Fruit fly (Drosophila melanogaster) Kc167 (cell line): ENCODE data around the gene Ass.

Source experiments
- Myc ChIP-seq: fragments of >200 bp; optimal IDR thresholded peaks from 2 replicates; lab custom pipeline; 2017; ENCODE audit warnings: missing external identifiers
- Sin3A ChIP-seq: fragments of >200 bp; optimal IDR thresholded peaks from 2 replicates; lab custom pipeline; 2018; ENCODE audit warnings: missing external identifiers
- h ChIP-seq: fragments of >200 bp; optimal IDR thresholded peaks from 3 replicates; lab custom pipeline; 2018; ENCODE audit warnings: missing external identifiers
- insv ChIP-seq: fragments of >200 bp; optimal IDR thresholded peaks from 3 replicates; lab custom pipeline; 2018; ENCODE audit warnings: missing external identifiers
- psq ChIP-seq: fragments of >200 bp; optimal IDR thresholded peaks from 2 replicates; lab custom pipeline; 2017; ENCODE audit warnings: missing external identifiers
- ttk ChIP-seq: sonication (Bioruptor generic); optimal IDR thresholded peaks from 2 replicates; lab custom pipeline; 2017; ENCODE audit warnings: missing external identifiers

The Ass gene

dm6 chr3R:6644334-6644733 lies at the start of gene Ass:
Gene Ass, minus strand, starts transcription at chr3R:6644434.
- TF ChIP-seq ttk (no peak), Myc (no peak), h (lab: Kevin White, UChicago) (no peak), insv (lab: Kevin White, UChicago) (no peak), Sin3A (lab: Kevin White, UChicago) (no peak), psq (lab: Kevin White, UChicago) (no peak)

- no peak for TF ChIP-seq h (lab: Kevin White, UChicago)
- no peak for TF ChIP-seq psq (lab: Kevin White, UChicago)
- TF ChIP-seq Myc, result no peak
- TF ChIP-seq insv (lab: Kevin White, UChicago), result no peak
- no peak for TF ChIP-seq ttk
- no peak for TF ChIP-seq Sin3A (lab: Kevin White, UChicago)
Observed at dm6 chr3R:6692432-6692831, 48.2 kb upstream of the Ass start, which contains the start of gene Ccp84Ad. Gene Ccp84Ad, plus strand, starts transcription at chr3R:6692732.

- TF ChIP-seq ttk (no peak), Myc (no peak), h (lab: Kevin White, UChicago) (no peak), Sin3A (lab: Kevin White, UChicago) (no peak), insv (lab: Kevin White, UChicago) (no peak), psq (lab: Kevin White, UChicago) (no peak)
Observed at dm6 chr3R:6691658-6692057, 47.4 kb upstream of the Ass start, which contains the start of gene Ccp84Ae. Gene Ccp84Ae, minus strand, starts transcription at chr3R:6691758.

- no peak for TF ChIP-seq ttk
- TF ChIP-seq h (lab: Kevin White, UChicago), result no peak
- TF ChIP-seq insv (lab: Kevin White, UChicago), result no peak
- no peak for TF ChIP-seq Myc
- no peak for TF ChIP-seq psq (lab: Kevin White, UChicago)
- no peak for TF ChIP-seq Sin3A (lab: Kevin White, UChicago)
Observed at dm6 chr3R:6690139-6690538, 45.9 kb upstream of the Ass start, which contains the start of gene Ccp84Af. Gene Ccp84Af, minus strand, starts transcription at chr3R:6690239.

dm6 chr3R:6688160-6688559 lies 43.9 kb upstream of the Ass start:
- TF ChIP-seq Myc, result no peak
- TF ChIP-seq h (lab: Kevin White, UChicago), result no peak
- no peak for TF ChIP-seq Sin3A (lab: Kevin White, UChicago)
- no peak for TF ChIP-seq ttk
- TF ChIP-seq psq (lab: Kevin White, UChicago), result no peak
- TF ChIP-seq insv (lab: Kevin White, UChicago), result no peak

dm6 chr3R:6687219-6687618 lies 43.0 kb upstream of the Ass start:
- no peak for TF ChIP-seq h (lab: Kevin White, UChicago)
- no peak for TF ChIP-seq insv (lab: Kevin White, UChicago)
- TF ChIP-seq Myc, result no peak
- no peak for TF ChIP-seq Sin3A (lab: Kevin White, UChicago)
- TF ChIP-seq ttk, result no peak
- no peak for TF ChIP-seq psq (lab: Kevin White, UChicago)

dm6 chr3R:6686428-6686827 lies 42.2 kb upstream of the Ass start, which contains the start of gene Ccp84Ag:
Gene Ccp84Ag, plus strand, starts transcription at chr3R:6686728.
- TF ChIP-seq ttk (no peak), psq (lab: Kevin White, UChicago) (no peak), Myc (no peak), Sin3A (lab: Kevin White, UChicago) (no peak), insv (lab: Kevin White, UChicago) (no peak), h (lab: Kevin White, UChicago) (no peak)

dm6 chr3R:6684145-6684544 lies 39.9 kb upstream of the Ass start, which contains the start of gene Edg84A:
Gene Edg84A, plus strand, starts transcription at chr3R:6684445.
- TF ChIP-seq h (lab: Kevin White, UChicago) (no peak), ttk (no peak), Myc (no peak), Sin3A (lab: Kevin White, UChicago) (no peak)

dm6 chr3R:6683671-6684070 lies 39.4 kb upstream of the Ass start:
- TF ChIP-seq h (lab: Kevin White, UChicago), result no peak
- TF ChIP-seq Myc, result no peak
- TF ChIP-seq insv (lab: Kevin White, UChicago), result no peak
- no peak for TF ChIP-seq psq (lab: Kevin White, UChicago)
- no peak for TF ChIP-seq ttk
- TF ChIP-seq Sin3A (lab: Kevin White, UChicago), result no peak

- TF ChIP-seq h (lab: Kevin White, UChicago) (no peak), ttk (no peak), Sin3A (lab: Kevin White, UChicago) (no peak), Myc (no peak), psq (lab: Kevin White, UChicago) (no peak), insv (lab: Kevin White, UChicago) (no peak)
Observed at dm6 chr3R:6683135-6683534, 38.9 kb upstream of the Ass start.

- TF ChIP-seq ttk (no peak), insv (lab: Kevin White, UChicago) (no peak), h (lab: Kevin White, UChicago) (no peak), psq (lab: Kevin White, UChicago) (no peak), Sin3A (lab: Kevin White, UChicago) (no peak)
Observed at dm6 chr3R:6678480-6678879, 34.2 kb upstream of the Ass start, which contains the start of gene lab. Gene lab, minus strand, starts transcription at chr3R:6678590.

- TF ChIP-seq psq (lab: Kevin White, UChicago) (no peak), Myc (no peak)
Observed at dm6 chr3R:6674548-6674947, 30.3 kb upstream of the Ass start.
